Worm (Caenorhabditis elegans): Measurements from ENCODE around the gene C27A7.8.
A peak's percentile ranks its signal among the peaks of the same experiment; 100 is the strongest.

C27A7.8 gene

ce11 chrV:12183854-12184253, 30.9 kb downstream of the C27A7.8 start, which contains the start of gene usip-1:
TSS of gene usip-1 (minus strand) at chrV:12184194.
- TF ChIP-seq bed-2 (GFP tag; IDR thresholded peaks at IDR 0.05) (no peak), C17E4.6 (GFP tag; IDR thresholded peaks at IDR 0.05) (no peak), xnd-1 (tag; optimal IDR thresholded peaks at IDR 0.05) (no peak), attf-5 (GFP tag; optimal IDR thresholded peaks at IDR 0.05) (no peak), rcor-1 (GFP tag; IDR thresholded peaks at IDR 0.05) (no peak), athp-1 (tag; optimal IDR thresholded peaks at IDR 0.05) (no peak), ets-4 (GFP tag; optimal IDR thresholded peaks at IDR 0.05) (no peak), madf-8 (GFP tag; conservative IDR thresholded peaks at IDR 0.05) (no peak), Y79H2A.3 (GFP tag; conservative IDR thresholded peaks at IDR 0.05) (no peak), B0261.1 (tag; optimal IDR thresholded peaks at IDR 0.05) (no peak)

- TF ChIP-seq dpl-1 (GFP tag; optimal IDR thresholded peaks at IDR 0.05) (peak; percentile 34), ceh-91 (GFP tag; IDR thresholded peaks at IDR 0.05) (no peak), ekl-4 (GFP tag; IDR thresholded peaks at IDR 0.05) (no peak), lin-35 (GFP tag; optimal IDR thresholded peaks at IDR 0.05) (peak in 1 of 3 experiments; percentile 55), attf-3 (GFP tag; conservative IDR thresholded peaks at IDR 0.05) (peak; percentile 90), nhr-179 (tag; optimal IDR thresholded peaks at IDR 0.05) (no peak), egrh-3 (GFP tag; IDR thresholded peaks at IDR 0.05) (no peak), T07F8.4 (tag; optimal IDR thresholded peaks at IDR 0.05) (no peak), unc-130 (GFP tag; optimal IDR thresholded peaks at IDR 0.05) (no peak), dpff-1 (tag; optimal IDR thresholded peaks at IDR 0.05) (no peak), lin-54 (GFP tag; optimal IDR thresholded peaks at IDR 0.05) (peak; percentile 81), aptf-2 (GFP tag; conservative IDR thresholded peaks at IDR 0.05) (no peak), F23B12.7 (tag; optimal IDR thresholded peaks at IDR 0.05; ENCODE audit: insufficient read depth) (no peak), K12H6.12 (tag; optimal IDR thresholded peaks at IDR 0.05) (no peak), efl-1 (GFP tag; optimal IDR thresholded peaks at IDR 0.05) (peak; percentile 47)
Observed at ce11 chrV:12184308-12184999, 31.5 kb downstream of the C27A7.8 start, which contains the start of gene srd-4. TSS of gene srd-4 (plus strand) at chrV:12184949.

DNA sequence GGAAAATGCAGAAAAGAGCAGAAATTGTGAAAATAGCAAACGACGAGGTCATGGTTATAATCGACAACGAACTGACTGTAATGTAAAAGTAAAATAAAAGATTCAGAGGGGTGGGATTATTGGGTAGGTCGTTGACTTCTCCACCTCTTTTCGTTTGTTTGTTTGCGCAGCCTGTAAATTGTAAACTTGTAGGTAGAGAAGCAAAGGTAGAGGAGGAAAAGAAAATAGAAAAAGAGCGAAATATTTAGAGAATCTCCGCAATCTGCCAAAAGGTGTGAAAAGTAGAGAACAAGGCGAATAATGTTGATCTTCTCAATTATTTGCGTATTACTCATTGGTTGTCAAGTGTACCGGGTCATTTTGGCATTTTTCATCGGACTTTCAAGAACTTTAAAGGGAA, 34.4 kb downstream of the C27A7.8 start, which contains the start of gene ZK863.8:
Gene ZK863.8 (minus strand): TSS at position 173 of the 400 bp plus-strand sequence.
- TF ChIP-seq snpc-3.4 (tag; optimal IDR thresholded peaks at IDR 0.05) (no peak), hsf-1 (GFP tag; IDR thresholded peaks at IDR 0.05) (no peak), lsl-1 (GFP tag; optimal IDR thresholded peaks at IDR 0.05) (no peak), hmg-20 (GFP tag; IDR thresholded peaks at IDR 0.05) (no peak), dpff-1 (tag; optimal IDR thresholded peaks at IDR 0.05) (no peak), let-526 (GFP tag; IDR thresholded peaks at IDR 0.05) (no peak), ceh-27 (GFP tag; optimal IDR thresholded peaks at IDR 0.05) (no peak), let-607 (tag; optimal IDR thresholded peaks at IDR 0.05) (no peak), unc-62 (GFP tag; optimal IDR thresholded peaks at IDR 0.05) (no peak), ceh-91 (GFP tag; IDR thresholded peaks at IDR 0.05) (no peak), F49E8.2 (tag; optimal IDR thresholded peaks at IDR 0.05; ENCODE audit: insufficient read depth) (no peak), nhr-80 (tag; optimal IDR thresholded peaks at IDR 0.05) (no peak), F57C9.4 (tag; optimal IDR thresholded peaks at IDR 0.05) (no peak), zim-3 (tag; optimal IDR thresholded peaks at IDR 0.05) (no peak)
